Fruit fly (Drosophila melanogaster) ovary, adult (tissue): Measurements from ENCODE around the gene CG7110.

Experiments
- CG17801 ChIP-seq: fragments of 200-800 bp; optimal IDR thresholded peaks from 2 replicates; lab custom pipeline; 2019; ENCODE audit warnings: missing biosample characterization, mild to moderate bottlenecking, missing genetic modification characterization, moderate library complexity; ENCODE audit not compliant: partially characterized antibody

CG7110 gene

dm6 chr2L:13382351-13383029, 16.3 kb upstream of the CG7110 start, which contains the start of gene loqs:
TSS of gene loqs (plus strand) at chr2L:13382652.
- peak; percentile 29 for TF ChIP-seq CG17801 (GFP tag; lab: Kevin White, UChicago)

dm6 chr2L:13387255-13387654, 11.5 kb upstream of the CG7110 start, which contains the start of the genes Ing5 and CG7099:
TSS of gene Ing5 (minus strand) at chr2L:13387312.
TSS of gene CG7099 (plus strand) at chr2L:13387571.
- peak; percentile 99 for TF ChIP-seq CG17801 (GFP tag; lab: Kevin White, UChicago)

- TF ChIP-seq CG17801 (GFP tag; lab: Kevin White, UChicago): peak; percentile 98
Measured at dm6 chr2L:13394903-13395302, 3.9 kb upstream of the CG7110 start, which contains the start of gene RpL24. TSS of gene RpL24 (minus strand) at chr2L:13395131.

DNA sequence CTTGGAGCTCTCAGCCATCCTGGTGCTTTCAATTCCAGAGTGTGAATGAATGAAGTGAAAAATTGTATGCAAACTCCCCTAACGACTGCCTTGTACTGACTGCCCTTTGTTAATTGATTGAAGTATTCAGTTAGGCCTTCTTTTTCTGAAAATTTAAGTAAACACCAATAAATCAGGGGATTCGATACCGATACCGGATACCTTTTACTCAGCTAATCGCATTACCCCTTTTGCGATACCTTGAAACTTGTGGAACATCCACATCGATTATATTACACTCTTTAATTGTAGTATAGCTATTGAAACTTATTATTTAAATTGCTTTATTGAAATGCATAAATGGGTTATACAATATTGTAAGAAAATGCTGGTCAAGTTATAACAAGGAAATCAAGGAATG, 2.7 kb upstream of the CG7110 start, which contains the start of gene CG16957:
Gene CG16957, minus strand, starts transcription at position 101 of the 400 bp plus-strand sequence.
- no peak for TF ChIP-seq CG17801 (GFP tag; lab: Kevin White, UChicago)

dm6 chr2L:13397393-13397792, 1.4 kb upstream of the CG7110 start:
- TF ChIP-seq CG17801 (GFP tag; lab: Kevin White, UChicago): no peak

- TF ChIP-seq CG17801 (GFP tag; lab: Kevin White, UChicago): peak; percentile 75
Measured at dm6 chr2L:13399565-13399964, 774 bp downstream of the CG7110 start.

- peak; percentile 68 for TF ChIP-seq CG17801 (GFP tag; lab: Kevin White, UChicago)
Measured at dm6 chr2L:13411566-13411965, 12.8 kb downstream of the CG7110 start, which contains the start of gene Vm34Ca. TSS of gene Vm34Ca (minus strand) at chr2L:13411631.

- TF ChIP-seq CG17801 (GFP tag; lab: Kevin White, UChicago): no peak
Measured at dm6 chr2L:13412219-13412618, 13.4 kb downstream of the CG7110 start, which contains the start of gene Flad2. TSS of gene Flad2 (plus strand) at chr2L:13412519.

dm6 chr2L:13414525-13415481, 16.0 kb downstream of the CG7110 start, which contains the start of the genes CG16956, CG42784 and CG43850:
TSS of gene CG16956 (minus strand) at chr2L:13414575.
TSS of gene CG42784 (plus strand) at chr2L:13415431.
TSS of gene CG43850 (plus strand) at chr2L:13415431.
- TF ChIP-seq CG17801 (GFP tag; lab: Kevin White, UChicago): no peak

DNA sequence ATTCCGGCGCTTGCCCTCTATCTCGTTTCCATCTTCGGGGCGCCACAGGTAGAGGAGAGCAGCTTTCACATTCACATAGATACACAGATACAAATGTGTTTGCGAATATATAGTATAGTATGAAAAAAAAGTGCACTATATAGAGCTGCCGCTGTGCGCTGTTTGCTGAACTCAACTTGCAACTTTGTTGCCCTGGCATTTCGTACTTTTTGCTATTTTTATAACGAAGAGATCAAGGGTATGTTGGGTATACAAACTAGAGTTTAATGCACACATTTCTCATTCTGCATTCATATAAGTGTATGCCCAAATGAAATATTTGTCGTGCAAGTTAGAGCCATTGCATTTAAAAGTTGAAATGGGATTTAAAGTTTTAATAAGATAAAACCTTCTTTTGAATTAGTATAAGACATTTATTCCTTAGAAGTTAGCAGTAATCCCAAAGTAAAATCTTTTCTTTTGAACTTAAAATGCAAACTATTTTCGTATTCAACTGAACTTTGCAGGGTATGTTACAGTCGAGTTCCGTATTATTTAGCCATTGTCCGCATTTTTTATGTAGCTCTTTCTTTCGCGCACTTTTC, 32.2 kb downstream of the CG7110 start:
- TF ChIP-seq CG17801 (GFP tag; lab: Kevin White, UChicago): no peak

DNA sequence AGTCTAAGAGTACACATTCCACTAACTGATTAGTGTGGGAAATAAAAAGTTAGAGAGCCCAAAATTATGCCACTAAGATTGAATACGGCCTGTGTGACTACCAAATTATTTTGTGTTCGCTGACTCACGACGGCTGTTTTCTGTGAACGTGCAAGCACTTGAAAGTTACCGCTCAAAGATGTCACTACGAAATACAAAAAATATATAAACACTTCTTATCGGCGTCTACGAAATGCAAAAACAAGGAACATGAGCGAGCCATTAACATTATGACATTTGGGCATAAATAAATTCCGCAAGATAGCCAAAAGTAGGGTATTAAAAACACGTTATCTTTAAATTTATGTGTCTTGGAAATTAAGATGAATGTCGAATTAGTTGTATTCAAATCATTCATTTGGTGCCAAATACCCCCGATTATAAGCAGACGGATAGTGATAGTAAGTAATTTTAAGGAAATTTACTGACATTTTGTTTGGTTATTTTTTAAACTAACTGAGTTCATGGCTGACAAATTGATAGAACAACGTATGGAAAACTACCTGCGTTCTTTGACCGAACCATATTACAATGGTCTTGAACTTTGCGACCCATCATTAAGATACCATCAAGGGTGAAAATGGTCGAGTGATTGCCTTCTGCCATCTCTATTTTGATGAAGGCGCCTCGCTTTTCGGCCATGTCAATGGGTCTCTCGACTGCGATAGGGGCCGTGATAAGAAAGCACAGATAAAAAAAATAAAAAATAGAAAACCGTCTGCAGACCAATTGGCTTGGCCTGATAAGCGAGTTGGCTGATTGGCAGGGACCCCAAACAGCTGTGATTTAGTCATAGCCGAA, 36.2 kb downstream of the CG7110 start, which contains the start of gene Tehao:
Gene Tehao, plus strand, starts transcription at position 828 of the 840 bp plus-strand sequence.
- TF ChIP-seq CG17801 (GFP tag; lab: Kevin White, UChicago): no peak

dm6 chr2L:13436791-13437190, 38.0 kb downstream of the CG7110 start:
- no peak for TF ChIP-seq CG17801 (GFP tag; lab: Kevin White, UChicago)

DNA sequence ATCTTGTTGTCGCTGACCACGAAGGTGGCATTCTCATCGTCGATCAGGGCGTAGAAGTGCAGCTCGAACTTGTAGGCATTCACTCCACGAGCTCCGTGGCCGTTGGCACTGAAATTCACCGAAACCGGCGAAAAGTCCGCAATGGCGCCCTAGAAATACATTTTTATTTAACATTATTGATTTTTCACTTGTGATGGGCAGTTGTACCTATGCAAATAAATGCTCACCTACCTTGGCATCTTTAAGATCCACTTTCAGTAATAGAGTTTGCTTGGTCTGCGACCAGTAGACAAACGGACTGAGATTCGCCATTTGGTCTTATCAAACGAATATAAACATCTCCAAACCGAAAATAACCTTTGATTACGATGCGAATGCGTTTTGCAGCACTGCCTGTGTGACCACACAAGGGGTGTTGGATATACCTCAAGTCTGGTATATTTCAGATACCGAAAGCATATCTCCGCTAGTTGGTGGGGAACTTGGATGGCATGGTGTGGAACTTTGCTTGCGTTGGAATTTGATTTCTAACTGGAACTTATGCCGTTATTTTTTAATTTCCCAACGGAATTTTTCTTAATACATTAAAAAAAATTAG, 46.6 kb downstream of the CG7110 start, which contains the start of gene Hacd2:
Gene Hacd2, minus strand, starts transcription at position 403 of the 598 bp plus-strand sequence.
- peak; percentile 21 for TF ChIP-seq CG17801 (GFP tag; lab: Kevin White, UChicago)
